Worm (Caenorhabditis elegans) whole organism, L3 larva: ENCODE measurements around the gene C02B4.3.

ENCODE experiments used
- ZK546.5 ChIP-seq: sonication (generic microtip); optimal IDR thresholded peaks from 2 replicates; lab custom pipeline; 2017; ENCODE audit warnings: missing biosample characterization, missing genetic modification characterization
- ceh-16 ChIP-seq: sonication (generic microtip); optimal IDR thresholded peaks from 2 replicates; lab custom pipeline; 2017; ENCODE audit warnings: missing biosample characterization, missing genetic modification characterization
- lin-39 ChIP-seq: fragments of 150-350 bp; optimal IDR thresholded peaks from 2 replicates; lab custom pipeline; 2018; ENCODE audit warnings: missing biosample characterization, missing genetic modification reagents, missing genetic modification characterization
- nhr-77 ChIP-seq: fragments of 150-350 bp; optimal IDR thresholded peaks from 2 replicates; lab custom pipeline; 2014; ENCODE audit warnings: missing biosample characterization, missing genetic modification characterization
- sea-2 ChIP-seq: fragments of 150-350 bp; sonication (generic microtip); optimal IDR thresholded peaks from 4 replicates; lab custom pipeline; 2014; ENCODE audit warnings: missing biosample characterization, missing genetic modification reagents, missing genetic modification characterization

ce11 chrX:12655339-12655875 lies 4.2 kb downstream of the C02B4.3 start:
- TF ChIP-seq nhr-77 (no peak), ZK546.5 (tag; lab: Kevin White, UChicago) (no peak), ceh-16 (tag; lab: Kevin White, UChicago) (no peak), sea-2 (GFP tag; lab: Kevin White, UChicago) (no peak), lin-39 (tag; lab: Kevin White, UChicago) (peak; percentile 30)
